Worm (Caenorhabditis elegans) whole organism, L4 larva: Measurements from ENCODE around the gene C31B8.1.

Experiments used
- D1046.2 ChIP-seq: fragments of 200-800 bp; sonication (Bioruptor generic); IDR thresholded peaks from 2 replicates; pipeline ENCODE4 v1.3.6; 2022; ENCODE audit warnings: missing genetic modification characterization, missing compliant biosample characterization
- F37D6.2 ChIP-seq: sonication (generic microtip); optimal IDR thresholded peaks from 2 replicates; lab custom pipeline; 2016; ENCODE audit warnings: mild to moderate bottlenecking, missing genetic modification characterization, missing compliant biosample characterization
- F49E8.2 ChIP-seq: sonication (generic microtip); optimal IDR thresholded peaks from 2 replicates; lab custom pipeline; 2016; ENCODE audit warnings: missing compliant biosample characterization, mild to moderate bottlenecking, missing genetic modification characterization, borderline replicate concordance
- Y5F2A.4 ChIP-seq: fragments of 200-800 bp; sonication (Bioruptor generic); optimal IDR thresholded peaks from 2 replicates; lab custom pipeline; 2018; ENCODE audit warnings: mild to moderate bottlenecking, missing genetic modification characterization, missing compliant biosample characterization
- ZK546.5 ChIP-seq, 2 experiments: sonication (generic microtip); optimal IDR thresholded peaks; 2 replicates each; lab custom pipeline; 2017; ENCODE audit warnings: missing biosample characterization in 2 of 2, missing genetic modification characterization in 2 of 2
- aly-2 ChIP-seq: sonication (generic microtip); optimal IDR thresholded peaks from 2 replicates; lab custom pipeline; 2018; ENCODE audit warnings: missing biosample characterization, missing genetic modification characterization
- arid-1 ChIP-seq: fragments of 200-800 bp; sonication (Bioruptor generic); conservative IDR thresholded peaks from 2 replicates; pipeline ENCODE4 v1.3.6; 2022; ENCODE audit warnings: missing genetic modification reagents, missing genetic modification characterization, missing compliant biosample characterization
- ces-1 ChIP-seq: fragments of 150-350 bp; sonication (generic microtip); optimal IDR thresholded peaks from 4 replicates; lab custom pipeline; 2014; ENCODE audit warnings: missing biosample characterization, missing genetic modification reagents, missing genetic modification characterization
- ctbp-1 ChIP-seq: fragments of 200-800 bp; sonication (Bioruptor generic); IDR thresholded peaks from 2 replicates; pipeline ENCODE4 v1.3.6; 2022; ENCODE audit warnings: missing genetic modification reagents, missing genetic modification characterization, missing compliant biosample characterization
- daf-12 ChIP-seq: fragments of 150-350 bp; optimal IDR thresholded peaks from 2 replicates; lab custom pipeline; 2014; ENCODE audit warnings: missing biosample characterization, missing genetic modification reagents, missing genetic modification characterization
- dmd-6 ChIP-seq: fragments of 200-800 bp; sonication (Bioruptor generic); IDR thresholded peaks from 2 replicates; pipeline ENCODE4 v1.3.6; 2022; ENCODE audit warnings: missing genetic modification reagents, missing genetic modification characterization, missing compliant biosample characterization
- dmd-8 ChIP-seq: fragments of 200-800 bp; sonication (Bioruptor generic); IDR thresholded peaks from 2 replicates; pipeline ENCODE4 v1.3.6; 2022; ENCODE audit warnings: missing genetic modification characterization, missing compliant biosample characterization
- dmd-9 ChIP-seq: fragments of 200-800 bp; sonication (Bioruptor generic); IDR thresholded peaks from 2 replicates; pipeline ENCODE4 v1.3.6; 2022; ENCODE audit warnings: missing genetic modification reagents, missing genetic modification characterization, missing compliant biosample characterization
- dpl-1 ChIP-seq: fragments of 150-350 bp; optimal IDR thresholded peaks from 2 replicates; lab custom pipeline; 2014; ENCODE audit warnings: missing biosample characterization, missing genetic modification reagents, missing genetic modification characterization
- fkh-10 ChIP-seq: fragments of 150-350 bp; optimal IDR thresholded peaks from 2 replicates; lab custom pipeline; 2014; ENCODE audit warnings: missing biosample characterization, missing genetic modification reagents, missing genetic modification characterization
- fos-1 ChIP-seq: fragments of 150-350 bp; optimal IDR thresholded peaks from 2 replicates; lab custom pipeline; 2014; ENCODE audit warnings: missing biosample characterization, missing genetic modification characterization
- gei-8 ChIP-seq: fragments of 200-800 bp; sonication (Bioruptor generic); optimal IDR thresholded peaks from 2 replicates; lab custom pipeline; 2018; ENCODE audit warnings: mild to moderate bottlenecking, missing genetic modification characterization, missing compliant biosample characterization
- hlh-11 ChIP-seq: fragments of 200-800 bp; sonication (Bioruptor generic); optimal IDR thresholded peaks from 2 replicates; lab custom pipeline; 2018; ENCODE audit warnings: mild to moderate bottlenecking, missing genetic modification characterization, missing compliant biosample characterization
- hlh-30 ChIP-seq: sonication (generic microtip); optimal IDR thresholded peaks from 2 replicates; lab custom pipeline; 2017; ENCODE audit warnings: antibody characterized with exemption, mild to moderate bottlenecking, missing genetic modification characterization, missing compliant biosample characterization; ENCODE audit not compliant: insufficient read depth
- lin-13 ChIP-seq: fragments of 150-350 bp; optimal IDR thresholded peaks from 2 replicates; lab custom pipeline; 2014; ENCODE audit warnings: missing biosample characterization, missing genetic modification reagents, missing genetic modification characterization
- lin-15B ChIP-seq: fragments of 150-350 bp; sonication (generic microtip); optimal IDR thresholded peaks from 3 replicates; lab custom pipeline; 2014; ENCODE audit warnings: missing biosample characterization, missing genetic modification characterization
- lin-39 ChIP-seq: fragments of 150-350 bp; optimal IDR thresholded peaks from 2 replicates; lab custom pipeline; 2014; ENCODE audit warnings: missing biosample characterization, missing genetic modification reagents, missing genetic modification characterization
- lir-3 ChIP-seq: sonication (generic microtip); optimal IDR thresholded peaks from 2 replicates; lab custom pipeline; 2016; ENCODE audit warnings: mild to moderate bottlenecking, missing genetic modification characterization, missing compliant biosample characterization
- mep-1 ChIP-seq: fragments of 150-350 bp; sonication (generic microtip); optimal IDR thresholded peaks from 3 replicates; lab custom pipeline; 2014; ENCODE audit warnings: missing biosample characterization, missing genetic modification characterization
- mxl-3 ChIP-seq: fragments of 200-800 bp; sonication (Bioruptor generic); optimal IDR thresholded peaks from 2 replicates; lab custom pipeline; 2018; ENCODE audit warnings: mild to moderate bottlenecking, missing genetic modification characterization, missing compliant biosample characterization
- nhr-102 ChIP-seq: sonication (generic microtip); optimal IDR thresholded peaks from 2 replicates; lab custom pipeline; 2016; ENCODE audit warnings: mild to moderate bottlenecking, missing genetic modification characterization, moderate library complexity, missing compliant biosample characterization
- nhr-11 ChIP-seq: fragments of 150-350 bp; optimal IDR thresholded peaks from 2 replicates; lab custom pipeline; 2014; ENCODE audit warnings: missing biosample characterization, missing genetic modification characterization
- nhr-111 ChIP-seq: fragments of 200-800 bp; sonication (Bioruptor generic); optimal IDR thresholded peaks from 2 replicates; lab custom pipeline; 2018; ENCODE audit warnings: mild to moderate bottlenecking, missing genetic modification characterization, missing compliant biosample characterization
- nhr-237 ChIP-seq: sonication (generic microtip); optimal IDR thresholded peaks from 2 replicates; lab custom pipeline; 2017; ENCODE audit warnings: missing biosample characterization, missing genetic modification characterization
- nhr-42 ChIP-seq: fragments of 200-800 bp; sonication (Bioruptor generic); IDR thresholded peaks from 2 replicates; pipeline ENCODE4 v1.3.6; 2022; ENCODE audit warnings: missing genetic modification characterization, missing compliant biosample characterization
- nhr-6 ChIP-seq: fragments of 150-350 bp; optimal IDR thresholded peaks from 2 replicates; lab custom pipeline; 2014; ENCODE audit warnings: missing biosample characterization, missing genetic modification characterization
- php-3 ChIP-seq: fragments of 200-800 bp; sonication (Bioruptor generic); IDR thresholded peaks from 2 replicates; pipeline ENCODE4 v1.3.6; 2022; ENCODE audit warnings: missing genetic modification reagents, missing genetic modification characterization, missing compliant biosample characterization
- rbr-2 ChIP-seq: sonication (generic microtip); optimal IDR thresholded peaks from 2 replicates; lab custom pipeline; 2016; ENCODE audit warnings: missing genotype, missing genetic modification characterization, missing compliant biosample characterization
- saeg-2 ChIP-seq: fragments of 200-800 bp; sonication (Bioruptor generic); IDR thresholded peaks from 2 replicates; pipeline ENCODE4 v1.3.6; 2022; ENCODE audit warnings: missing genetic modification reagents, missing genetic modification characterization, missing compliant biosample characterization
- sdz-12 ChIP-seq: fragments of 200-800 bp; sonication (Bioruptor generic); optimal IDR thresholded peaks from 2 replicates; lab custom pipeline; 2018; ENCODE audit warnings: mild to moderate bottlenecking, missing genetic modification characterization, missing compliant biosample characterization
- snpc-1.2 ChIP-seq: fragments of 200-800 bp; sonication (Bioruptor generic); IDR thresholded peaks from 2 replicates; pipeline ENCODE4 v1.3.6; 2022; ENCODE audit warnings: missing genetic modification reagents, missing genetic modification characterization, missing compliant biosample characterization
- spr-1 ChIP-seq: sonication (generic microtip); optimal IDR thresholded peaks from 2 replicates; lab custom pipeline; 2016; ENCODE audit warnings: mild to moderate bottlenecking, missing genetic modification characterization, missing compliant biosample characterization
- spr-3 ChIP-seq: fragments of 200-800 bp; sonication (Bioruptor generic); optimal IDR thresholded peaks from 2 replicates; lab custom pipeline; 2018; ENCODE audit warnings: mild to moderate bottlenecking, missing genetic modification characterization, missing compliant biosample characterization
- unc-39 ChIP-seq: sonication (generic microtip); optimal IDR thresholded peaks from 2 replicates; lab custom pipeline; 2017; ENCODE audit warnings: missing biosample characterization, missing genetic modification characterization
- unc-62 ChIP-seq, 3 experiments: fragments of 150-350 bp in 1 of 3; sonication (generic microtip); optimal IDR thresholded peaks in 2 of 3; peaks in 1 of 3; 1 replicate in 1 of 3; 2 replicates in 2 of 3; lab custom pipeline; 2014 to 2017; ENCODE audit warnings: missing biosample characterization in 3 of 3, missing genetic modification characterization in 3 of 3, missing genetic modification reagents in 3 of 3, missing genotype in 1 of 3
- vab-7 ChIP-seq: fragments of 200-800 bp; sonication (Bioruptor generic); IDR thresholded peaks from 2 replicates; pipeline ENCODE4 v1.3.6; 2022; ENCODE audit warnings: missing genetic modification reagents, missing genetic modification characterization, missing compliant biosample characterization
- zag-1 ChIP-seq: fragments of 150-350 bp; optimal IDR thresholded peaks from 2 replicates; lab custom pipeline; 2014; ENCODE audit warnings: missing biosample characterization, missing genetic modification characterization
- zfp-2 ChIP-seq: sonication (generic microtip); optimal IDR thresholded peaks from 2 replicates; lab custom pipeline; 2016; ENCODE audit warnings: mild to moderate bottlenecking, missing genetic modification characterization, missing compliant biosample characterization
- zip-11 ChIP-seq: fragments of 200-800 bp; sonication (Bioruptor generic); IDR thresholded peaks from 2 replicates; pipeline ENCODE4 v1.3.6; 2022; ENCODE audit warnings: missing genetic modification characterization, missing compliant biosample characterization
- zip-2 ChIP-seq: fragments of 150-350 bp; optimal IDR thresholded peaks from 2 replicates; lab custom pipeline; 2014; ENCODE audit warnings: missing biosample characterization, missing genetic modification characterization
- ztf-11 ChIP-seq: fragments of 150-350 bp; optimal IDR thresholded peaks from 2 replicates; lab custom pipeline; 2014; ENCODE audit warnings: missing biosample characterization, missing genetic modification characterization
- ztf-7 ChIP-seq: fragments of 150-350 bp; optimal IDR thresholded peaks from 2 replicates; lab custom pipeline; 2014; ENCODE audit warnings: missing biosample characterization, missing genetic modification characterization

The C31B8.1 gene

ce11 chrV:2938497-2938896 is 7.1 kb downstream of the C31B8.1 start, which contains the start of gene srw-141:
srw-141 (minus strand) TSS chrV:2938597.
- TF ChIP-seq arid-1 (no peak), Y5F2A.4 (no peak), ces-1 (no peak), dmd-6 (GFP tag; lab: Robert Waterston, UW) (no peak), aly-2 (tag; lab: Kevin White, UChicago) (no peak), F49E8.2 (no peak), fkh-10 (no peak), nhr-102 (tag; lab: Kevin White, UChicago) (no peak), nhr-111 (GFP tag; lab: Kevin White, UChicago) (no peak), nhr-6 (tag; lab: Kevin White, UChicago) (no peak), zag-1 (tag; lab: Kevin White, UChicago) (no peak), snpc-1.2 (no peak), spr-3 (GFP tag; lab: Kevin White, UChicago) (no peak), unc-62 (GFP tag; optimal IDR thresholded peaks at IDR 0.05 in 1 of 2; lab: Kevin White, UChicago) (no peak), unc-62 (tag; optimal IDR thresholded peaks at IDR 0.05; lab: Kevin White, UChicago) (no peak), ZK546.5 (tag; optimal IDR thresholded peaks at IDR 0.05; lab: Kevin White, UChicago) (no peak), spr-1 (tag; lab: Kevin White, UChicago) (no peak), nhr-11 (no peak), php-3 (GFP tag; lab: Robert Waterston, UW) (no peak), mep-1 (tag; lab: Kevin White, UChicago) (no peak), ctbp-1 (GFP tag; lab: Robert Waterston, UW) (no peak)

ce11 chrV:2941405-2941804 is 10.1 kb downstream of the C31B8.1 start, which contains the start of gene srw-143:
srw-143 (minus strand) TSS chrV:2941505.
- no peak for TF ChIP-seq daf-12
- TF ChIP-seq lir-3: no peak
- no peak for TF ChIP-seq D1046.2 (GFP tag; lab: Robert Waterston, UW)

DNA sequence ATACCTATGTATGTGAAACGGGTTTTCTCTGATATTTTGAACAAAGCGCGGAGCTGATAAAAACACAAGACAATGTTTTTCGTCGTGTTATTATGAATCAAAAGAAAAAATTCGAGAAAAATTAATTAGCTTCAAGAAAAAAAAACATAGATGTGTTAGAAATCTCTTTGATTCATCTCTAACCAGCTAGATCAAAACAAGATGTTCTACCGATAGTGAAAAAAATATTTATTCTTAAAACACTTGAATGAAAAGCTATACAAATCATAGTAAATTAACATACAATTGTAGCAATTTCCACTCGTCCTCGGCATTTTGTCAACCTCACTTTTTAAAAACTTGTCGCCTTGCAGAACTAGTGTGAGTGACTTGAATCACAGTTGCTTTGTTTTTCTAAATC is 10.9 kb downstream of the C31B8.1 start:
- TF ChIP-seq unc-62 (GFP tag; optimal IDR thresholded peaks at IDR 0.05 in 1 of 2; lab: Kevin White, UChicago) (peak in 1 of 2 experiments; percentile 94), unc-62 (tag; optimal IDR thresholded peaks at IDR 0.05; lab: Kevin White, UChicago) (no peak), zip-2 (no peak)

- TF ChIP-seq ztf-7 (tag; lab: Kevin White, UChicago) (no peak), hlh-30 (no peak), lin-39 (no peak), arid-1 (no peak), sdz-12 (no peak), saeg-2 (GFP tag; lab: Robert Waterston, UW) (no peak), zip-11 (GFP tag; lab: Robert Waterston, UW) (no peak), hlh-11 (no peak), lin-15B (no peak), F37D6.2 (tag; lab: Kevin White, UChicago) (no peak), D1046.2 (GFP tag; lab: Robert Waterston, UW) (no peak), F49E8.2 (no peak), php-3 (GFP tag; lab: Robert Waterston, UW) (no peak), ztf-11 (tag; lab: Kevin White, UChicago) (no peak), nhr-237 (tag; lab: Kevin White, UChicago) (no peak), zfp-2 (tag; lab: Kevin White, UChicago) (no peak)
Measured at ce11 chrV:2943859-2944258, 12.5 kb downstream of the C31B8.1 start, which contains the start of gene srw-137. srw-137 (minus strand) TSS chrV:2943959.

- TF ChIP-seq unc-62 (GFP tag; optimal IDR thresholded peaks at IDR 0.05 in 1 of 2; lab: Kevin White, UChicago) (no peak), unc-62 (tag; optimal IDR thresholded peaks at IDR 0.05; lab: Kevin White, UChicago) (no peak), vab-7 (GFP tag; lab: Robert Waterston, UW) (no peak), rbr-2 (tag; lab: Kevin White, UChicago) (no peak), arid-1 (no peak), dmd-8 (GFP tag; lab: Robert Waterston, UW) (no peak), gei-8 (GFP tag; lab: Kevin White, UChicago) (no peak), mxl-3 (GFP tag; lab: Kevin White, UChicago) (no peak), fos-1 (tag; lab: Kevin White, UChicago) (no peak), dmd-9 (GFP tag; lab: Robert Waterston, UW) (no peak), unc-39 (tag; lab: Kevin White, UChicago) (no peak), dpl-1 (GFP tag; lab: Kevin White, UChicago) (no peak), nhr-42 (no peak), lin-13 (GFP tag; lab: Kevin White, UChicago) (no peak), ztf-7 (tag; lab: Kevin White, UChicago) (no peak)
Measured at ce11 chrV:2945602-2946001, 14.2 kb downstream of the C31B8.1 start, which contains the start of gene srh-87. srh-87 (minus strand) TSS chrV:2945702.
